Worm (Caenorhabditis elegans) whole organism, L2 larva: ENCODE results near the gene Y66D12A.6.

Experiments
- C34F6.9 ChIP-seq: fragments of 150-350 bp; optimal IDR thresholded peaks from 2 replicates; lab custom pipeline; 2014; ENCODE audit warnings: missing biosample characterization, missing genetic modification characterization
- F13H6.1 ChIP-seq: sonication (generic microtip); optimal IDR thresholded peaks from 2 replicates; lab custom pipeline; 2016; ENCODE audit warnings: missing genetic modification characterization, missing compliant biosample characterization
- R02D3.7 ChIP-seq: fragments of 150-350 bp; optimal IDR thresholded peaks from 2 replicates; lab custom pipeline; 2014; ENCODE audit warnings: missing biosample characterization, missing genetic modification characterization
- Y55F3AM.14 ChIP-seq: fragments of 200-800 bp; sonication (Bioruptor generic); optimal IDR thresholded peaks from 2 replicates; lab custom pipeline; 2018; ENCODE audit warnings: mild to moderate bottlenecking, missing genetic modification characterization, missing compliant biosample characterization
- ZK546.5 ChIP-seq: sonication (generic microtip); optimal IDR thresholded peaks from 2 replicates; lab custom pipeline; 2017; ENCODE audit warnings: missing biosample characterization, missing genetic modification characterization
- alr-1 ChIP-seq: fragments of 150-350 bp; optimal IDR thresholded peaks from 2 replicates; lab custom pipeline; 2014; ENCODE audit warnings: missing biosample characterization, missing genetic modification characterization
- blmp-1 ChIP-seq: sonication (generic microtip); optimal IDR thresholded peaks from 2 replicates; lab custom pipeline; 2017; ENCODE audit warnings: missing genetic modification characterization, mild to moderate bottlenecking, missing compliant biosample characterization, antibody characterized with exemption, moderate library complexity; ENCODE audit not compliant: insufficient read depth
- ceh-16 ChIP-seq: fragments of 150-350 bp; optimal IDR thresholded peaks from 2 replicates; lab custom pipeline; 2014; ENCODE audit warnings: missing biosample characterization, missing genetic modification characterization
- ceh-82 ChIP-seq: fragments of 150-350 bp; optimal IDR thresholded peaks from 2 replicates; lab custom pipeline; 2014; ENCODE audit warnings: missing biosample characterization, missing genetic modification characterization
- dmd-4 ChIP-seq: sonication (generic microtip); optimal IDR thresholded peaks from 2 replicates; lab custom pipeline; 2017; ENCODE audit warnings: missing biosample characterization, missing genetic modification characterization
- egl-27 ChIP-seq: sonication (generic microtip); optimal IDR thresholded peaks from 3 replicates; lab custom pipeline; 2017; ENCODE audit warnings: missing biosample characterization, missing genetic modification reagents, missing genetic modification characterization
- elt-3 ChIP-seq: sonication (generic microtip); optimal IDR thresholded peaks from 2 replicates; lab custom pipeline; 2017; ENCODE audit warnings: missing biosample characterization, missing genetic modification characterization
- fos-1 ChIP-seq: fragments of 150-350 bp; optimal IDR thresholded peaks from 2 replicates; lab custom pipeline; 2014; ENCODE audit warnings: missing biosample characterization, missing genetic modification characterization
- gmeb-1 ChIP-seq: fragments of 150-350 bp; optimal IDR thresholded peaks from 2 replicates; lab custom pipeline; 2014; ENCODE audit warnings: missing biosample characterization, missing genetic modification characterization
- lin-39 ChIP-seq: fragments of 150-350 bp; optimal IDR thresholded peaks from 2 replicates; lab custom pipeline; 2014; ENCODE audit warnings: missing biosample characterization, missing genetic modification reagents, missing genetic modification characterization
- lsy-2 ChIP-seq, 2 experiments: fragments of 150-350 bp in 1 of 2; sonication (generic microtip) in 1 of 2; optimal IDR thresholded peaks; 2 replicates each; lab custom pipeline; 2014 to 2017; ENCODE audit warnings: missing biosample characterization in 2 of 2, missing genetic modification characterization in 2 of 2
- mbf-1 ChIP-seq: sonication (generic microtip); optimal IDR thresholded peaks from 2 replicates; lab custom pipeline; 2017; ENCODE audit warnings: missing biosample characterization, missing genetic modification characterization
- mdl-1 ChIP-seq, 2 experiments: fragments of 150-350 bp in 1 of 2; sonication (generic microtip) in 1 of 2; optimal IDR thresholded peaks; 2 replicates each; lab custom pipeline; 2017; ENCODE audit warnings: missing biosample characterization in 2 of 2, missing genetic modification characterization in 2 of 2
- nhr-12 ChIP-seq: fragments of 150-350 bp; optimal IDR thresholded peaks from 2 replicates; lab custom pipeline; 2014; ENCODE audit warnings: missing biosample characterization, missing genetic modification characterization
- nhr-129 ChIP-seq: fragments of 150-350 bp; optimal IDR thresholded peaks from 2 replicates; lab custom pipeline; 2014; ENCODE audit warnings: missing biosample characterization, missing genetic modification characterization
- nhr-21 ChIP-seq: fragments of 150-350 bp; optimal IDR thresholded peaks from 2 replicates; lab custom pipeline; 2014; ENCODE audit warnings: missing biosample characterization, missing genetic modification characterization
- nhr-237 ChIP-seq: fragments of 150-350 bp; optimal IDR thresholded peaks from 2 replicates; lab custom pipeline; 2014; ENCODE audit warnings: missing biosample characterization, missing genetic modification characterization
- nhr-25 ChIP-seq: fragments of 150-350 bp; sonication (generic microtip); optimal IDR thresholded peaks from 3 replicates; lab custom pipeline; 2014; ENCODE audit warnings: missing biosample characterization, missing genetic modification characterization
- nhr-6 ChIP-seq: fragments of 150-350 bp; optimal IDR thresholded peaks from 2 replicates; lab custom pipeline; 2014; ENCODE audit warnings: missing biosample characterization, missing genetic modification characterization
- nhr-77 ChIP-seq: fragments of 150-350 bp; optimal IDR thresholded peaks from 2 replicates; lab custom pipeline; 2014; ENCODE audit warnings: missing biosample characterization, missing genetic modification characterization
- peb-1 ChIP-seq: fragments of 150-350 bp; optimal IDR thresholded peaks from 2 replicates; lab custom pipeline; 2014; ENCODE audit warnings: missing biosample characterization, missing genetic modification characterization
- sem-4 ChIP-seq: fragments of 150-350 bp; optimal IDR thresholded peaks from 2 replicates; lab custom pipeline; 2014; ENCODE audit warnings: missing biosample characterization, missing genetic modification reagents, missing genetic modification characterization
- skn-1 ChIP-seq: sonication (generic microtip); optimal IDR thresholded peaks from 2 replicates; lab custom pipeline; 2017; ENCODE audit warnings: missing biosample characterization, missing genetic modification characterization
- sma-3 ChIP-seq: sonication (generic microtip); optimal IDR thresholded peaks from 2 replicates; lab custom pipeline; 2016; ENCODE audit warnings: missing genetic modification reagents, missing genetic modification characterization, missing compliant biosample characterization
- sma-9 ChIP-seq, 2 experiments: fragments of 150-350 bp in 1 of 2; sonication (generic microtip) in 1 of 2; optimal IDR thresholded peaks; 2 replicates each; lab custom pipeline; 2014 to 2016; ENCODE audit warnings: missing genetic modification characterization in 2 of 2, mild to moderate bottlenecking in 1 of 2, missing biosample characterization in 1 of 2, missing compliant biosample characterization in 1 of 2, missing genetic modification reagents in 1 of 2, moderate library complexity in 1 of 2
- snpc-4 ChIP-seq: fragments of 150-350 bp; optimal IDR thresholded peaks from 2 replicates; lab custom pipeline; 2014; ENCODE audit warnings: missing biosample characterization, missing genetic modification characterization
- unc-39 ChIP-seq: fragments of 150-350 bp; optimal IDR thresholded peaks from 2 replicates; lab custom pipeline; 2014; ENCODE audit warnings: missing biosample characterization, missing genetic modification characterization
- zag-1 ChIP-seq: fragments of 150-350 bp; optimal IDR thresholded peaks from 2 replicates; lab custom pipeline; 2014; ENCODE audit warnings: missing biosample characterization, missing genetic modification characterization
- ztf-1 ChIP-seq: fragments of 200-800 bp; sonication (Bioruptor generic); conservative IDR thresholded peaks from 2 replicates; pipeline ENCODE4 v1.3.6; 2022; ENCODE audit warnings: missing genetic modification characterization, missing compliant biosample characterization
- ztf-11 ChIP-seq: sonication (generic microtip); optimal IDR thresholded peaks from 2 replicates; lab custom pipeline; 2017; ENCODE audit warnings: missing biosample characterization, missing genetic modification characterization

Y66D12A.6 gene

ce11 chrIII:11558251-11558650, 23.0 kb downstream of the Y66D12A.6 start:
- TF ChIP-seq ceh-82 (tag; lab: Kevin White, UChicago) = no peak
- TF ChIP-seq nhr-237 (tag; lab: Kevin White, UChicago) = no peak
- TF ChIP-seq C34F6.9 (tag; lab: Kevin White, UChicago) = no peak
- peak; percentile 15 for TF ChIP-seq ceh-16 (tag; lab: Kevin White, UChicago)
- no peak for TF ChIP-seq alr-1 (tag; lab: Kevin White, UChicago)
- no peak for TF ChIP-seq gmeb-1 (tag; lab: Kevin White, UChicago)
- no peak for TF ChIP-seq ztf-11 (tag; lab: Kevin White, UChicago)
- no peak for TF ChIP-seq ZK546.5
- TF ChIP-seq sem-4 (tag; lab: Kevin White, UChicago) = no peak
- no peak for TF ChIP-seq F13H6.1 (tag; lab: Kevin White, UChicago)
- no peak for TF ChIP-seq dmd-4
- TF ChIP-seq sma-9 (GFP tag; optimal IDR thresholded peaks at IDR 0.05; lab: Kevin White, UChicago) = no peak
- TF ChIP-seq sma-9 (tag; optimal IDR thresholded peaks at IDR 0.05; lab: Kevin White, UChicago) = no peak
- no peak for TF ChIP-seq elt-3 (tag; lab: Kevin White, UChicago)
- peak; percentile 6 for TF ChIP-seq egl-27 (tag; lab: Kevin White, UChicago)
- TF ChIP-seq nhr-12 = no peak
- no peak for TF ChIP-seq lsy-2 (tag; optimal IDR thresholded peaks at IDR 0.05; lab: Kevin White, UChicago)
- no peak for TF ChIP-seq unc-39 (tag; lab: Kevin White, UChicago)
- TF ChIP-seq nhr-77 = no peak
- TF ChIP-seq R02D3.7 (tag; lab: Kevin White, UChicago) = no peak
- TF ChIP-seq zag-1 (tag; lab: Kevin White, UChicago) = no peak
- TF ChIP-seq nhr-25 = peak; percentile 36
- TF ChIP-seq snpc-4 (tag; lab: Kevin White, UChicago) = no peak
- TF ChIP-seq, all 48 proteins: peak for 3

ce11 chrIII:11556860-11557259, 24.3 kb downstream of the Y66D12A.6 start:
- TF ChIP-seq nhr-25 = peak; percentile 52
- peak; percentile 46 for TF ChIP-seq F13H6.1 (tag; lab: Kevin White, UChicago)
- TF ChIP-seq ceh-16 (tag; lab: Kevin White, UChicago) = peak; percentile 17
- no peak for TF ChIP-seq snpc-4 (tag; lab: Kevin White, UChicago)
- no peak for TF ChIP-seq sem-4 (tag; lab: Kevin White, UChicago)
- TF ChIP-seq gmeb-1 (tag; lab: Kevin White, UChicago) = peak; percentile 1
- no peak for TF ChIP-seq peb-1 (tag; lab: Kevin White, UChicago)
- no peak for TF ChIP-seq Y55F3AM.14 (GFP tag; lab: Kevin White, UChicago)

- no peak for TF ChIP-seq nhr-237 (tag; lab: Kevin White, UChicago)
- TF ChIP-seq gmeb-1 (tag; lab: Kevin White, UChicago) = no peak
- no peak for TF ChIP-seq mdl-1 (tag; optimal IDR thresholded peaks at IDR 0.05; lab: Kevin White, UChicago)
- no peak for TF ChIP-seq R02D3.7 (tag; lab: Kevin White, UChicago)
- TF ChIP-seq nhr-6 = no peak
- no peak for TF ChIP-seq mbf-1 (tag; lab: Kevin White, UChicago)
- no peak for TF ChIP-seq ztf-1
- no peak for TF ChIP-seq elt-3 (tag; lab: Kevin White, UChicago)
- peak; percentile 41 for TF ChIP-seq sma-3 (GFP tag; lab: Kevin White, UChicago)
- TF ChIP-seq ztf-11 (tag; lab: Kevin White, UChicago) = no peak
- TF ChIP-seq nhr-77 = no peak
- TF ChIP-seq nhr-21 (tag; lab: Kevin White, UChicago) = peak; percentile 22
- TF ChIP-seq nhr-25 = peak; percentile 44
- TF ChIP-seq nhr-129 = peak; percentile 24
- TF ChIP-seq dmd-4 = no peak
- TF ChIP-seq fos-1 (tag; lab: Kevin White, UChicago) = no peak
- no peak for TF ChIP-seq skn-1 (tag; lab: Kevin White, UChicago)
- TF ChIP-seq ceh-16 (tag; lab: Kevin White, UChicago) = no peak
- TF ChIP-seq, all 48 proteins: peak for 4
Measured at ce11 chrIII:11554701-11555111, 26.5 kb downstream of the Y66D12A.6 start.

- TF ChIP-seq F13H6.1 (tag; lab: Kevin White, UChicago) = no peak
- no peak for TF ChIP-seq lin-39 (tag; lab: Kevin White, UChicago)
- no peak for TF ChIP-seq nhr-25
- no peak for TF ChIP-seq blmp-1
- TF ChIP-seq fos-1 (tag; lab: Kevin White, UChicago) = peak; percentile 3
- TF ChIP-seq skn-1 (tag; lab: Kevin White, UChicago) = no peak
Measured at ce11 chrIII:11548070-11548469, 33.1 kb downstream of the Y66D12A.6 start, which contains the start of gene Y66D12A.13. Gene Y66D12A.13 (plus strand): TSS chrIII:11548370.
